Fruit fly (Drosophila melanogaster) S2 (cell line): ENCODE results near the gene Ugt37A2.

Source experiments
- CG8478 ChIP-seq: fragments of >200 bp; optimal IDR thresholded peaks from 2 replicates; lab custom pipeline; 2018
- CTCF ChIP-seq, 2 experiments: fragments of >200 bp; optimal IDR thresholded peaks; 2 replicates each; lab custom pipeline; 2018

dm6 chr3R:12720344-12721200 is 18.9 kb upstream of the Ugt37A2 start:
- TF ChIP-seq CG8478 (lab: Kevin White, UChicago) (no peak), CTCF (optimal IDR thresholded peaks at IDR 0.05; lab: Kevin White, UChicago) (no peak)
